Worm (Caenorhabditis elegans): ENCODE measurements around the gene K11H12.7.

Gene K11H12.7

ce11 chrIV:653138-653848, 12.0 kb upstream of the K11H12.7 start, which contains the start of gene K11H12.1:
Gene K11H12.1, minus strand, starts transcription at chrIV:653421.
- TF ChIP-seq dmd-9 (GFP tag; IDR thresholded peaks at IDR 0.05): no peak
- no peak for TF ChIP-seq lir-3 (tag; optimal IDR thresholded peaks at IDR 0.05)
- TF ChIP-seq lin-38 (GFP tag; IDR thresholded peaks at IDR 0.05): peak; percentile 68
- TF ChIP-seq lsy-2 (tag; optimal IDR thresholded peaks at IDR 0.05): peak in 1 of 2 experiments; percentile 8
- 0 out of 2 replicates have a peak, but pooled peaks have one; percentile 17 for TF ChIP-seq tra-1 (GFP tag; IDR thresholded peaks at IDR 0.05)
- TF ChIP-seq R02D3.7 (tag; optimal IDR thresholded peaks at IDR 0.05): no peak
- TF ChIP-seq lin-39 (tag; optimal IDR thresholded peaks at IDR 0.05): no peak
- TF ChIP-seq skn-1 (tag; optimal IDR thresholded peaks at IDR 0.05): no peak
- peak; percentile 36; the same call in 1 of the 2 replicates for TF ChIP-seq lin-1 (GFP tag; IDR thresholded peaks at IDR 0.05)
- peak; percentile 54; the same call in 1 of the 2 replicates for TF ChIP-seq dmd-8 (GFP tag; IDR thresholded peaks at IDR 0.05)
- no peak for TF ChIP-seq F44E2.7 (GFP tag; IDR thresholded peaks at IDR 0.05)
- peak; percentile 46 for TF ChIP-seq nhr-111 (GFP tag; optimal IDR thresholded peaks at IDR 0.05)
- no peak for TF ChIP-seq hlh-11 (tag; optimal IDR thresholded peaks at IDR 0.05)
- TF ChIP-seq Y5F2A.4 (GFP tag; optimal IDR thresholded peaks at IDR 0.05): peak; percentile 8
- TF ChIP-seq vab-7 (GFP tag; IDR thresholded peaks at IDR 0.05): 0 out of 2 replicates have a peak, but pooled peaks have one; percentile 27
- 0 out of 2 replicates have a peak, but pooled peaks have one; percentile 18 for TF ChIP-seq mdt-29 (GFP tag; IDR thresholded peaks at IDR 0.05)
- peak; percentile 34; the same call in 1 of the 2 replicates for TF ChIP-seq set-16 (GFP tag; IDR thresholded peaks at IDR 0.05)
- TF ChIP-seq Y105C5A.15 (GFP tag; IDR thresholded peaks at IDR 0.05): 0 out of 2 replicates have a peak, but pooled peaks have one; percentile 12
- no peak for TF ChIP-seq aly-2 (tag; optimal IDR thresholded peaks at IDR 0.05)
- TF ChIP-seq spr-1 (tag; optimal IDR thresholded peaks at IDR 0.05): no peak
- TF ChIP-seq F26F4.8 (GFP tag; conservative IDR thresholded peaks at IDR 0.05): no peak
- no peak for TF ChIP-seq spr-3 (GFP tag; optimal IDR thresholded peaks at IDR 0.05)
- peak; percentile 43; the same call in 1 of the 2 replicates for TF ChIP-seq pha-4 (GFP tag; IDR thresholded peaks at IDR 0.05)
- TF ChIP-seq pha-4 (tag; optimal IDR thresholded peaks at IDR 0.05): no peak
- TF ChIP-seq nhr-10 (tag; optimal IDR thresholded peaks at IDR 0.05): no peak
- no peak for TF ChIP-seq fos-1 (tag; optimal IDR thresholded peaks at IDR 0.05)
- no peak for TF ChIP-seq ZK546.5 (tag; optimal IDR thresholded peaks at IDR 0.05)
- peak; percentile 54; the same call in 1 of the 2 replicates for TF ChIP-seq lim-7 (GFP tag; IDR thresholded peaks at IDR 0.05)
- no peak for TF ChIP-seq nhr-41 (GFP tag; IDR thresholded peaks at IDR 0.05)
- TF ChIP-seq unc-39 (tag; optimal IDR thresholded peaks at IDR 0.05): no peak
- TF ChIP-seq ZK337.2 (GFP tag; IDR thresholded peaks at IDR 0.05): no peak
- no peak for TF ChIP-seq daf-8 (GFP tag; IDR thresholded peaks at IDR 0.05)
- no peak for TF ChIP-seq zfp-2 (tag; optimal IDR thresholded peaks at IDR 0.05)
- TF ChIP-seq tag-97 (GFP tag; IDR thresholded peaks at IDR 0.05): no peak
- TF ChIP-seq snpc-1.2 (GFP tag; IDR thresholded peaks at IDR 0.05): peak; percentile 72; the same call in 1 of the 2 replicates
- TF ChIP-seq sdz-12 (GFP tag; optimal IDR thresholded peaks at IDR 0.05): no peak
- peak; percentile 53 for TF ChIP-seq F49E8.2 (tag; optimal IDR thresholded peaks at IDR 0.05; ENCODE audit: borderline replicate concordance)
- TF ChIP-seq T26A8.4 (GFP tag; IDR thresholded peaks at IDR 0.05): 0 out of 2 replicates have a peak, but pooled peaks have one; percentile 39
- no peak for TF ChIP-seq nhr-77 (tag; optimal IDR thresholded peaks at IDR 0.05)
- no peak for TF ChIP-seq gei-8 (GFP tag; optimal IDR thresholded peaks at IDR 0.05)
- TF ChIP-seq cey-2 (tag; optimal IDR thresholded peaks at IDR 0.05; ENCODE audit: borderline replicate concordance, insufficient read depth): no peak
- TF ChIP-seq dpl-1 (GFP tag; optimal IDR thresholded peaks at IDR 0.05): no peak
- no peak for TF ChIP-seq mep-1 (tag; optimal IDR thresholded peaks at IDR 0.05)
- TF ChIP-seq Y48G9A.11 (GFP tag; IDR thresholded peaks at IDR 0.05): peak; percentile 51; the same call in 1 of the 2 replicates
- TF ChIP-seq daf-19 (GFP tag; conservative IDR thresholded peaks at IDR 0.05): peak; percentile 76; the same call in 1 of the 2 replicates
- TF ChIP-seq jun-1 (tag; optimal IDR thresholded peaks at IDR 0.05): no peak
- no peak for TF ChIP-seq dmd-6 (GFP tag; IDR thresholded peaks at IDR 0.05)
- no peak for TF ChIP-seq nhr-48 (tag; optimal IDR thresholded peaks at IDR 0.05)

All from whole organism, L4 larva.